Worm (Caenorhabditis elegans): Measurements from ENCODE around the gene str-181.

The str-181 gene

ce11 chrV:12673745-12674144 lies 44.8 kb downstream of the str-181 start:
- TF ChIP-seq unc-55 (GFP tag; optimal IDR thresholded peaks at IDR 0.05) = no peak

DNA sequence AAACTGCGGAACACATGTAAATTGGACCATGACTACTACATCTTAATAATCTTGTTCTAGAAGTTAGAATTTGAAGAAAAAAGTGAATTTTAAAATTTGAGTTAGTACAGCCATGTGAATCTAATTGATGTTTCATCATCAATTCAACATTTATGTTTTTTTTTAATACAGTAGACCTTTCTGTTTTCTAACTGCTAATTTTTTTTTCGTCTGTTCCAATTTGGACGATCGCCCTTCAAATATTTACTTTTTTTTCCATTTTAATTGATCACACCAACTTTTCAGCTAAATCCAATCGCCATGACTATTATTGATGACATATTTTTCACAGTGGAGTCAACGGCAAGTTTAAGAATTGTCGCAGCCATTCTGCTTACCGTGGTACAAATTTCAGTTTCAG lies 47.9 kb downstream of the str-181 start, which contains the start of gene srx-116:
Gene srx-116, plus strand, starts transcription at position 301 of the 400 bp plus-strand sequence.
- TF ChIP-seq K09A11.1 (tag; optimal IDR thresholded peaks at IDR 0.05; ENCODE audit: insufficient read depth) (no peak), ttx-3 (tag; optimal IDR thresholded peaks at IDR 0.05) (no peak), T23F11.4 (GFP tag; optimal IDR thresholded peaks at IDR 0.05) (no peak), fax-1 (tag; optimal IDR thresholded peaks at IDR 0.05) (no peak), hlh-13 (GFP tag; optimal IDR thresholded peaks at IDR 0.05) (no peak), hlh-6 (tag; optimal IDR thresholded peaks at IDR 0.05) (no peak), elt-4 (tag; optimal IDR thresholded peaks at IDR 0.05) (no peak), pqm-1 (tag; optimal IDR thresholded peaks at IDR 0.05) (no peak), che-1 (tag; optimal IDR thresholded peaks at IDR 0.05) (no peak)

DNA sequence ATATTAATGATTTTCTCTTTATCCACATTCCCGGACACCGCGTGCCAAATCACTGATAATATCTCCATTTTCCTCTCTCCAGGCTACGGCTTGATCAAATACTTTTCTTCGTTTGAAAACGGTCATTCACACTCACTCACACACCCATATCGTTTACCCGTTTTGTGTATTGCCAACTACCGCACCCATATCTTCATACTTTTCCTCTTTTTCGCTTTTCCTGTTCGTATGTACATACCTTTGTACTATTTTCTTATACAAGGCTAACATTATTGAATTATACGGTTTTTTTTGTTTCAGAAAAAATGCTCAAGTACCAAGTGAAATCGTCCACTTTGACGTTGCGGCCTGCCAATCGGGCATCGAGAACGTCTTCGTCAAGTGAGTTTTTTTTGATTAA lies 50.6 kb downstream of the str-181 start, which contains the start of gene W05B10.4:
Gene W05B10.4, plus strand, starts transcription at position 301 of the 400 bp plus-strand sequence.
- TF ChIP-seq tbx-7 (tag; optimal IDR thresholded peaks at IDR 0.05) (no peak), unc-55 (GFP tag; optimal IDR thresholded peaks at IDR 0.05) (no peak), unc-86 (tag; optimal IDR thresholded peaks at IDR 0.05) (no peak), sox-4 (tag; optimal IDR thresholded peaks at IDR 0.05) (no peak), ceh-22 (tag; optimal IDR thresholded peaks at IDR 0.05) (no peak), ahr-1 (tag; optimal IDR thresholded peaks at IDR 0.05) (no peak), unc-3 (GFP tag; conservative IDR thresholded peaks at IDR 0.05) (no peak), unc-3 (tag; optimal IDR thresholded peaks at IDR 0.05) (no peak), sox-2 (GFP tag; IDR thresholded peaks at IDR 0.05) (no peak), K02D7.2 (tag; optimal IDR thresholded peaks at IDR 0.05) (no peak), rnt-1 (tag; optimal IDR thresholded peaks at IDR 0.05) (no peak), gmeb-2 (tag; optimal IDR thresholded peaks at IDR 0.05) (no peak), C08G9.2 (tag; optimal IDR thresholded peaks at IDR 0.05) (no peak), mec-3 (tag; optimal IDR thresholded peaks at IDR 0.05; ENCODE audit: borderline replicate concordance) (no peak), tbx-2 (tag; optimal IDR thresholded peaks at IDR 0.05) (no peak), odd-2 (tag; optimal IDR thresholded peaks at IDR 0.05) (no peak), ceh-6 (GFP tag; optimal IDR thresholded peaks at IDR 0.05) (no peak), ref-2 (tag; optimal IDR thresholded peaks at IDR 0.05) (no peak)

DNA sequence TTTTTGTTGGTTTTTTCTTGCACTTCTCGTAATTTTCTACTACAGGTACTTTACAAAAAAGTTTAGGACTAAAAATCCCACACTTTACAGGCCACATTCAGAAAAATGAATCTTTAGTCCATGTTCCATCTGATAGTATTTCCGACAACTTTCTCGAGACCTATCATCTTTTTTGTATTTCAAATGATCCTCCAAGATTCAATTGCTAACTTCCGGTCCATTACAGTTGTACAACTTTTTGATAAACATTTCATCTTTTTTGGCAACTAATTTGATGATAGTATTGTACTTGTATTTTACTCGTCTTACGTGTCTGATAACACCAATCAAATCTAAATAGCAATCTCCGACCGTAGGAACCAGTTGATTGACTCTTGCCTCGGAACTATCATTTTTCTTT lies 51.1 kb downstream of the str-181 start:
- no peak for TF ChIP-seq unc-42 (tag; optimal IDR thresholded peaks at IDR 0.05)
- TF ChIP-seq nhr-11 (tag; optimal IDR thresholded peaks at IDR 0.05) = no peak
- no peak for TF ChIP-seq hlh-6 (tag; optimal IDR thresholded peaks at IDR 0.05)
- TF ChIP-seq syd-9 (tag; optimal IDR thresholded peaks at IDR 0.05) = no peak
- TF ChIP-seq eyg-1 (tag; optimal IDR thresholded peaks at IDR 0.05) = no peak
- TF ChIP-seq ceh-22 (tag; optimal IDR thresholded peaks at IDR 0.05) = no peak
- no peak for TF ChIP-seq hlh-15 (tag; optimal IDR thresholded peaks at IDR 0.05)
- TF ChIP-seq ahr-1 (tag; optimal IDR thresholded peaks at IDR 0.05) = no peak
- TF ChIP-seq ceh-45 (GFP tag; IDR thresholded peaks at IDR 0.05) = no peak
- no peak for TF ChIP-seq pqm-1 (tag; optimal IDR thresholded peaks at IDR 0.05)
- TF ChIP-seq nfya-1 (tag; optimal IDR thresholded peaks at IDR 0.05) = no peak
- TF ChIP-seq pha-4 (tag; optimal IDR thresholded peaks at IDR 0.05) = no peak
- TF ChIP-seq npax-4 (tag; optimal IDR thresholded peaks at IDR 0.05) = no peak
- TF ChIP-seq K09A11.1 (tag; optimal IDR thresholded peaks at IDR 0.05; ENCODE audit: insufficient read depth) = no peak
- no peak for TF ChIP-seq ceh-30 (tag; optimal IDR thresholded peaks at IDR 0.05)
